Worm (Caenorhabditis elegans) whole organism, early embryonic: ENCODE results near the gene pmpl-1.

ENCODE experiments used
- B0310.2 ChIP-seq: sonication (generic microtip); optimal IDR thresholded peaks from 2 replicates; lab custom pipeline; 2016; ENCODE audit warnings: mild to moderate bottlenecking, missing genetic modification characterization, missing compliant biosample characterization
- F13C5.2 ChIP-seq: sonication (generic microtip); optimal IDR thresholded peaks from 2 replicates; lab custom pipeline; 2017; ENCODE audit warnings: mild to moderate bottlenecking, missing genetic modification characterization, inconsistent platforms, missing compliant biosample characterization
- aly-1 ChIP-seq: sonication (generic microtip); optimal IDR thresholded peaks from 2 replicates; lab custom pipeline; 2016; ENCODE audit warnings: missing genetic modification characterization, missing compliant biosample characterization
- ama-1 ChIP-seq: fragments of 150-350 bp; optimal IDR thresholded peaks from 2 replicates; lab custom pipeline; 2014
- ceh-13 ChIP-seq: fragments of 200-800 bp; sonication (Bioruptor generic); optimal IDR thresholded peaks from 2 replicates; lab custom pipeline; 2018; ENCODE audit warnings: mild to moderate bottlenecking, missing genetic modification characterization, missing compliant biosample characterization
- ets-7 ChIP-seq: sonication (generic microtip); optimal IDR thresholded peaks from 2 replicates; lab custom pipeline; 2016; ENCODE audit warnings: missing genotype, missing genetic modification characterization, missing compliant biosample characterization
- flt-1 ChIP-seq: fragments of 200-800 bp; sonication (Bioruptor generic); IDR thresholded peaks from 2 replicates; pipeline ENCODE4 v1.3.6; 2022; ENCODE audit warnings: missing genetic modification characterization, missing compliant biosample characterization
- hmbx-1 ChIP-seq: sonication (generic microtip); optimal IDR thresholded peaks from 2 replicates; lab custom pipeline; 2016; ENCODE audit warnings: mild to moderate bottlenecking, missing genetic modification characterization, missing compliant biosample characterization
- pes-1 ChIP-seq: fragments of 200-800 bp; sonication (Bioruptor generic); IDR thresholded peaks from 2 replicates; pipeline ENCODE4 v1.3.6; 2022; ENCODE audit warnings: missing genetic modification reagents, missing genetic modification characterization, missing compliant biosample characterization
- scrt-1 ChIP-seq: fragments of 200-800 bp; sonication (Bioruptor generic); IDR thresholded peaks from 2 replicates; pipeline ENCODE4 v1.3.6; 2022; ENCODE audit warnings: missing genetic modification characterization, missing compliant biosample characterization
- sea-1 ChIP-seq: fragments of 200-800 bp; sonication (Bioruptor generic); conservative IDR thresholded peaks from 2 replicates; pipeline ENCODE4 v1.3.6; 2022; ENCODE audit warnings: missing genetic modification characterization, missing compliant biosample characterization
- tra-4 ChIP-seq: sonication (generic microtip); optimal IDR thresholded peaks from 2 replicates; lab custom pipeline; 2017; ENCODE audit warnings: missing genetic modification characterization, missing compliant biosample characterization

DNA sequence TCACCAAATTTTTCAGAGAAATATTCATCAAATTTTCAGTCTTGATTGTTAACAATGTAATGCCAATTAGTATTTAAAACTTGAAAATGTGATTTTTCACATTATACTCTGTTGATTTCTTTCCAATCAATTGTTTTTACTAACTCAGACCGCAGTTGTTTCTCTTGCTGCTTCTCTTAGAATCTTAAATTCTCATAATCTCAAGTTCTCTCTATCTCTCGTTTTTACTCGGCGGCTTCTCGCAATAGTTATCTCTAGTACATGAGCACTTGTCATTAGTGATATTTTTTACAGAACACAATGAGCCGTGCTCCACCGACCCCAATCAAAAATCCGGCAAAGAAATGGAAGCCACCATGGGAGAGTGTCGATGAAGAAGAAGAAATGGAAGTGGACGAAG lies 19.3 kb downstream of the pmpl-1 start, which contains the start of gene F35A5.1:
- TF ChIP-seq ets-7 (tag; lab: Kevin White, UChicago) (no peak), ama-1 (lab: Kevin White, UChicago) (no peak), B0310.2 (tag; lab: Kevin White, UChicago) (no peak), sea-1 (GFP tag; lab: Robert Waterston, UW) (no peak), aly-1 (tag; lab: Kevin White, UChicago) (no peak), F13C5.2 (no peak), flt-1 (GFP tag; lab: Robert Waterston, UW) (no peak), ceh-13 (GFP tag; lab: Kevin White, UChicago) (no peak), pes-1 (GFP tag; lab: Robert Waterston, UW) (no peak), scrt-1 (GFP tag; lab: Robert Waterston, UW) (no peak), tra-4 (no peak), hmbx-1 (tag; lab: Kevin White, UChicago) (no peak)
